Fruit fly (Drosophila melanogaster) ovary, adult (tissue): ENCODE measurements around the gene Nuf2.

Experiments
- CG17801 ChIP-seq: fragments of 200-800 bp; optimal IDR thresholded peaks from 2 replicates; lab custom pipeline; 2019; ENCODE audit warnings: missing biosample characterization, mild to moderate bottlenecking, missing genetic modification characterization, moderate library complexity; ENCODE audit not compliant: partially characterized antibody

Nuf2 gene

DNA sequence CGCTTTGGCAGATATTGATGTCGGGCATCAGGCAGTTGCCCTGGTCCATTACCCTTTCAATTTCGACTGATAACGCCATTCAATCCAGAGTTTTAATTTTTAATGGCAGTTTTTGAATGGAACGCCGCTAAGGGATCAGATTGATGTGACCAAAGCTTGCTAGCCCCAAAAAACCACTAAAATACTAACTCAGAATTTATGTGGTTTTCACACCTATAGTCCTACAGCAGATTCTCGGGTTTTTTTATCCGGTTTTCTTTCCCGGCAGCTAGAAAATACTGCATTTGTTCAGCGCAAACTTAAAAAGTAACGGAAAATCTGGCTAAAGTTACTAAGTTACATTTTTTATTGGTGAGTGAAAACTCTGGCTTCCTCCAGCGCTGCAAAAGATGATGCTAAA lies at the start of gene Nuf2:
TSS of gene Nuf2 (minus strand) at position 151 of the 400 bp plus-strand sequence.
- TF ChIP-seq CG17801: no peak

DNA sequence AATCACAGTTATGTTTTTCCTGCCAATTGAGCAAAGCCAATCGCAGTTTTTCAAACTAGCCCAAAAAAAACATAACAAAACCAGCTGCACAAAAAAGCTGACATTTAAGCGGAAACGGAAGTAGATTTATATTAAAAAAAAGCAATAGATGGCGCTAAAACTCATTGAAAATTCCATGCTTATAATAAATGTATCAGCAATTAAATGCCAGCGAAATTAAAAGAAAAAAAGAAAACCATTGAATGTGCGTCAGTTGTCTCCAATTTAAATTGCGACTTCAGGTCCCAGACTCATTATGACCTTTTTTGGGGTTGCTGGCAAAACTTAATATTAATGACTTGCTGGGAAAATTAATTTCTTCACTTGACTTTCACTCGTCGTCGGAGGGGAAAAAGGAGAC lies 48.5 kb upstream of the Nuf2 start:
- no peak for TF ChIP-seq CG17801

DNA sequence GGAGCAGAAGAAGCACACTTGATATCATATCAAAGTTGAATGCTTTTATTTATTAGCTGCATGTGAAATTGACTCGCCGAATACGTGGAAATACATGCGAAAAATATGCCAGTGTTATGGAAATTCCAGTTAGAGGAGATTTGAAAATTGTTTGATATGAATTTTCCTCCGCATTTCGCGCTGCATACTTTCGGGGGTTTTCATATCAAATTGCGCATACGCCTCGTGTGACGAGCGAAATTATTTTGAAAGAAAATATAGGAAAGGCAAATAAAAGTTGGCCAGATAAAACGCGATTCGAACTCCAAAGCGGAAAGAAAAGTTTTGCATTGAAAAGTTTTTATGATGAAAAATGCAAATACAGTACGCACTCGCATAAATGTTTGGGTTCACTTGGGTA lies 44.7 kb upstream of the Nuf2 start:
- TF ChIP-seq CG17801: no peak

DNA sequence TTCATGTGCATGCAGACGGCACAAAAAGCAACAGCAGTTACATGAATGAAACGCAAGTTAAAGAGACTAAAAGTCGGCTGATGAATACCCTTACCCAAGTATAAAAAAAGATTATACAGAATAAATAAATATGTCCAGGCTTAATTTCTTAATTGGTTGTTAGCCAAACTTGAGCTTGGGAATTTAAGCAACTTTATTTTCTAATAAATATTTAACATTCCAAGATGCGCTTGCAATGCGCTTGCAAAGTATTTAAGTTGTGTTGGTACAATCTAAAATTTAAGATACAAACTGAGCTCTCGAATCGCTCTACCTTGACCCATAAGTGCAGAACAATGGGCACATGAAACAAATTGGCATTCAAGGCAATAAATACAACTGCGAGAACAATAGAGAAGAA lies 42.3 kb upstream of the Nuf2 start:
- no peak for TF ChIP-seq CG17801

DNA sequence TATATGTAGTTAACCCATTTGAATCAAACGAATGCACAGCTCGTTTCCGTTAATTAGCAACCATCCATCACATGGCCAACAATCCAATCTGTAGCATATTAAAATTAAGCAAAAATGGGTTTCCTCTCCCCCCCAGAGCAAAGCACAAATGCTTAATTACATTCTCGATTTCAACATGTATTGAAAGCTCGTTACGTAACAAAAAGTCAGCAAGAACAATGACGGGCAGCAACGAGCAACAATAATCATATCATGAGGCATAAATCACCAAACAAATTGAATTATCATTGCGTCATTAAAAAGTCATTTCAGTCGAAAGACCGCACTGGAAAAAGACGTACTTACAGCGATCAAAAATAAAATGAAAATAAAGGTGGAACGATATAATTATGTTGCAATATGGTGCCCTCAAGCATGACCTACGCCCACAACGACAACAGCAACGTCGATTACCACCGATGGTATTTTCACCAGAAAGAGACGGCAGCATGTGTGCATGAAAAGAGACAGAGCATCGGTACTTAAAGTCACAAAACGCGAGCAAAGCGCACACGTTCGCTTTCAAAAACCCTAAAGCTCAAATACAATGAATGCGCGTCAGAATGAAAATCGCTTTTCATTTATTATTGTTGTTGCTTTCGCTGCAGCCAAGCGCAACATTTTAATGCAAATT lies 40.8 kb upstream of the Nuf2 start:
- no peak for TF ChIP-seq CG17801

DNA sequence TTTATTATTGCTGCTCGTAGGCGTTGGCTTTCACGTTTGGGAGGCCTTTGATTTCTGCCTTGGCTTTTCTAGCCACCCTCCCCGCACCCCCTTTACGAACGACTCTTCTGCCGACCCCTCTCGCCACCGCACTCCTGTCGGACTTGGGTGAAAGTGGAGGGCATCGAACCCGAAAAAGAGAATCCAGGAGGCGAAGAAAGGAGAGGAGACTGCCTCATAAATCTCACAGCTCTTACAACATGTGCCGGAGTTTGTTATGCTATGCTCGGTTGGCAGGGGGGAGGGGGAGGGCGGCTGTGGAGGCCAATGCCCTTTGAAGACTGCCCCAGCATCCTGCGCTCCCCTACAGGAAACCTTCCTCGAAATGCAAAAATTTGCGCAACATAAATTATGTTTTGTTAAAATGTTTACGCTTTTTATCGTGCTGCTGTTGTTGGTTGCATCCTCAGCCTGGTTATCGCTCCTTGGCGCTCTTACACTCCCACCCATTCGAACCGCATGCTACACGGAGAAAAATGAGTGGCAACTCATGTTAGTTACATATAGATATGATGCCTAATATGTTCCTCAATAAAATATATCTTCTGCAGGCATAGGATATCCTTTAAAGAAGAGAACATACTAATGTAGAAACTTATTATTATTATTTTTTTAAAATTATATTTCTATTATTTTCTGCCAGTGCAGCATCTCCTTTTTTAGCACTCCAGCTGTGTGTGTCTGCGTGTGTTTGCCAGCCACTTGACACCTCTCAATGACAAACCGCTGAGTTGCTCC lies 38.7 kb upstream of the Nuf2 start:
- no peak for TF ChIP-seq CG17801

DNA sequence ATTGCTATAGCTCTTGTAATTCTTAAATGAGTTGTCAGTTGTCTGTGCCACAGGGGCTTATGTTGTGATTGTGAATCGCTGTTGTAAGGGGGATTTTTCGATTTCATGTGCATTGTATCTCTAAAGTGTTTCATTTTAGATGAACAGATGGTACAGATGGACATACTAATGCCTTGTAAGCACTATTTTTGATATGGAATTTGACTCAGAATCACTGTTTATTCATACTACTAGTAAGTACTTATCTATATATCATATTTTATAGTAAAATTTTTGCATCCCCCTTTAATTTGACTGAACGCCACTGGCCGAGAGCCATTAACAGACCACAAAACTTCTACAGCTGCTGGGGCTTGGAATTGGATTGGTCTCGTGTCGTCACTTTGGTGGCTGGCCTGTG lies 35.2 kb upstream of the Nuf2 start:
- TF ChIP-seq CG17801: no peak

DNA sequence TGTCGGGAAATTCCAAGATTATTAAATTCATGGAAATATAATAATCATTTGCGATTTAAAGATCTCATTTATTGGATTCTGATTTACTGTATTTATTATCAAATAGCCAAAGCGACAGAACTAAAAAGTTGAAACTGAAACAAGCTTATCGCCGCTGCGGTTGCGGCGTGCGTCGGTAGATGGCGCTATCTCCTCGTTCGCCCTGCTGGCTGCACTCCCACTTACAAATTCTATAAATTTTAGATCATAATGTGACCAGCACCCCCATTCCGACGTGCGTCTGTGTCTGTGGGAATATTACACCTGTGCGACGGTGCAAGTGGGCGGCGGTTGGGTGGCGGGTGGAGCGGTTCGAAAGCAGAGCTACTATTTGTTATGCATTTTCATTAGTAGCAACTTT lies 31.7 kb upstream of the Nuf2 start:
- TF ChIP-seq CG17801: no peak

DNA sequence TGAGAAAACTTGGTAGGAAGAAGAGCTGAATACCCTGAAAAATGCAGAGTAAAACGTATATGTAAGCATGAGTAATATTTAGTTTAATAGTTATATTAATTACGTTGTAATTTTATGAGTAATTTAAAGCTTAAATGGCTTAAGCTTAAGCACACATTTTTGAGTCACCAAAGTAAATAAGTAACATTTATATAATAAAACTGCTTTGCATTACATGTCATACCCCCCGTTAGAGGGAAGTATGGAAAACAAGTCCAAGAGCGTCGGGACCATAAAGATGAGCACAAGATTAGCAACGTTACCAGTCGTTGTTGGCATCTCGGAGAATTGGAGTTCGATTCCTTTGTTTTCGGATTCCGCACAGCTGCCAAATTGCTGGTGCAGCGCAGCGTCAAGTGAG lies 28.7 kb upstream of the Nuf2 start:
- TF ChIP-seq CG17801: no peak

DNA sequence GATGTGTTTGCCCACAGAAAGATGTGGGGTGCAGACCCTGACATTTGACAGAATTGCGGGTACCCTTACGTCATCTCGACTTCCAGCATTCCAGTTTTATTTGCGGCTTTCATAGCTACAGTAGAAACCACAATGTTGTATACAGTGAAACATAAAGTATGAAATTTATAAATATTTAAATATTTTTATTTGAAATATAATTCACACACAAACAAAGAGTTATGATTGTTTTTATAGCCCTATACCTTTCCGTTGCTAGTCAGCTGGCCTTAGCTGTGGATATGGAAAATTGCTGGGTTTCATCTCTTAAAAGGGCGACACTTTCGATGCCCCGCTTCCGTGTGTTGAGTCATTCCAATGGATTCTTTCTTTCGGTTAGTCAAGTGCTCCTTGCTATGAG lies 25.3 kb upstream of the Nuf2 start:
- no peak for TF ChIP-seq CG17801

DNA sequence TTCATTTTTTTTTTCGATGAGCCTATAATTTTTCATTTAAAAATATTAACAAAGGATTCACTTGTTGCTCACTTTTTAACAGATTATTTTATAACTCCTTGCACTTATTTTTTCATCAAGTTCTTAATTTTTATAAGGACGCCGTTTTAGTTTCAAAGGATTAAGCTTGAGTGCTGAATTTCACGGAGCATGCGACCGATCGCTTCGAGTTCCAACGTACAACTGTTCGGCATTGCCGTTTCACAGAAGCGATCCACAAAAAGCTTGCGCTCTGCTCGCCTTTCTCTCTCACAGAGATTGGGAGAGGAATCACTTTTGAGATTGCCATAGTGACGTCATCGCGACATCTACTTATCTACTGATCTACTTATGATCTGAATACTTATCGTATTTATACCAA lies 18.8 kb upstream of the Nuf2 start, which contains the start of gene Pvf2:
TSS of gene Pvf2 (minus strand) at position 226 of the 400 bp plus-strand sequence.
- TF ChIP-seq CG17801: no peak

DNA sequence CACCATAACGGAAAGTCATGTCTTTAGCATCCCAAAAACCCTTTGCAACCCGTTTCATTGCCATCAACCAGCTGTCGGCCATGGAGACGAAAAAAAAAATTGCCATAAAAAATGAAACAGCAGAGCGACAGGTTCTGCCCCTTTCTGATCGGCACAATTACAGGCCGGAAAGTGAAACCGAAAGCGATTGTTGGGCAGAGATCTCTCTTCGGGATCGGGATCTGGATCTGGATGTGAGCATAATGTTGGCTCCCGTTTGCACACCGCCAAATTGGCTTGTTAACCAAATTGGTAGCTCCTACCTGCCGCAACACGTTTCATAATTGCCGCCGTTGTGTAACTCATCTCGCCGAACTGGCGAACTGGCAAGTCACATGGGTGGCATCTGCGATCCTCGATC lies 16.6 kb upstream of the Nuf2 start:
- TF ChIP-seq CG17801: no peak

DNA sequence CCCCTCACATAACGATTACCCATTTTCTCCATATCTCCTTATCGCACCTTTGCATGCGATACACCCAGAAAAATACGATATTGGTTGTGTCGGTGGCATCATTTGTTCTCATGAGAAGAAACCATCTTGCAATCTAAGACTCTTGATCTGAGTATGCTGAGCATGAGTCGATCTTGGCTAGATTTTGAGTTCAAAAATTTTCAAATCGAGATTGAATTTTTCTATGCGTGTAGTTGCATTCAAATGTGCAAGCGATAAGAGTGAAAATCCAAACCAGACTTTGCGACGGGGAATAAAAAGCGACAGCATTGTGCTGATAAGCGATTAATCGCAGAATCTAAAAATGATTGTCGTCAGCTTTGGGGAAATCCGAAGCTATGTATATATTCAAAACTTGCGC lies 15.7 kb upstream of the Nuf2 start:
- no peak for TF ChIP-seq CG17801

DNA sequence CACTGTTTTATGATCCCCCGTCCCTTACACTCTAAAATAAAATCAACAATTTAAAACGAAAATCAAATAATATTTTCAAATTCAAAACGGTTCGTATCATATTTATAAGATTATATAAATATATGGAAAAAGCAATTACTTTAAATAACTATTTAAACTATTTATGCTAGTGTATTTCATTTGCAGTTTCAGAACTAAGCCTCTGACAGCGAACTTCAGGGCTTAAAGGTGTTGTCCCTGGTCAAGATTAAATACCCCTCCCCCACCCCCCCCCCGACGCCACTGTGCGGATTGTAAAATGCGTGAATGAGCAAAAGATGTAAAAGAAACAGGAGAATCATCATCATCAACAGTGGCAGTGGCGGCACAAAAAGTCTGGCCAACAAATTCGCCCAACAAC lies 11.2 kb upstream of the Nuf2 start:
- TF ChIP-seq CG17801: no peak

DNA sequence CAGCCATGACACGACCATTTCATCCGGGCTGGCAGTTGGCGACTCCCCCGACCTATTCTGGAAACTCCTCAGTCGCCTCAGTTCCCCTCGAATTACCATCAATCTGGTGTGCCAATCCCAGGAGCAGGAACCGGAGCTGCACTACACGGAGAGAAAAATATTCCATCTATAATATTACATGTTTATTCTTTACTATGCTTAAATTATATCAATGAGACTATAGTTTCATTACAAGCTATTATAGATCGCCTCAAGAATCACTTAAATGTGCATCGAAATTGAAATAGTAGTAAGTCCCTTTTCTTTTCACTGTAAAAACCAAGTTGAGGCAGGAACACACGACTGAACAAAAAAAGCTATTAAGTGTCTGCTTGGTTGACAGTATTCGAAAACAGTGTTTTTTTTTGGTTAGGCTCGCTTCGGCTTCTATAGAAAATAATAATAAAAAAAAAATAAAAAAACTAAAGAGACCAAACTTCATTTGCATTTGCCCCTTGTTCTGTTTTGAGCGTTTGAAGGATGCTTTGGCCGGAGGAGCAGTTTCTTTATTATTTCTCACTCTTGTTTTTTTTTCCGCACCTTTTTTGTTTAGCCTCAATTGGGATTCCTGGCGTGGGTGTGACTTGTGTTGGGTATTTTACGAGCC lies 10.5 kb upstream of the Nuf2 start:
- TF ChIP-seq CG17801: no peak

DNA sequence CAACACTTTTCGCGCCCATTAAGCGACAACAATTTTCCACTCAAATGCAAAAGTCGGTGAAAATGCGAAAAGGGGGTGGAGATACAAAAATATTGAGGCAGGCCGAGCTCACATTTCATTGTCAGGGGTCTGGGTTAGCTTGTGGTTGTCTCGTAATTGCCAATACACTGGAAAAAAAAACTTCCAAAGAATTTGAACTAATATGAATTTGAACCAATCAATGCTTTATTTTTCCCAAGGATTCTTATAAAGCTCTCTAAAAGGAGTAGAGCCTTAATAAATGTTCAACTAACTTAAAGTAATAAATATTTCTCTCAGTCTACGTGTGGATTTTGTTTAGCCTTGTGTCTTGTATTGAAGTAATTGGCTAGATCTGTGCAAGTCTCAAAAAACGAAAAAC lies 7.4 kb upstream of the Nuf2 start:
- no peak for TF ChIP-seq CG17801

DNA sequence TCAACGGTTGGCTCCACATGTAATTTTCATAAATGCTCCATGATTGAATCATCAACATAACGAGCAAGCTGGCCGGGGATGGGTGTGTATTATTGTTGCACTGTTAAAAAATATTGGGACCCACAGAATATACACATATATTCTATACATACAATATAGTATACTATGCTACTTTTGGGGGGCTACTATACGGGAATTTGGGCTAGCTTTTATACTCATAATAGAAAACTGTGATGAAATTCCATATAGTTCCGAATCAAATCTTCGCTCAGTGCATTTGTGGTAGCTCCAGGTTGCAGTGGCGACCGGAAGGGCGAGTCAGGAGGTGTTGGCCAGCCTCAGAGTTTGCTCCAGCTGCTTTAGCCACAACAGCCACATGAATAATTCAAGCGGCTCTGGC lies 6.2 kb upstream of the Nuf2 start:
- TF ChIP-seq CG17801: no peak

DNA sequence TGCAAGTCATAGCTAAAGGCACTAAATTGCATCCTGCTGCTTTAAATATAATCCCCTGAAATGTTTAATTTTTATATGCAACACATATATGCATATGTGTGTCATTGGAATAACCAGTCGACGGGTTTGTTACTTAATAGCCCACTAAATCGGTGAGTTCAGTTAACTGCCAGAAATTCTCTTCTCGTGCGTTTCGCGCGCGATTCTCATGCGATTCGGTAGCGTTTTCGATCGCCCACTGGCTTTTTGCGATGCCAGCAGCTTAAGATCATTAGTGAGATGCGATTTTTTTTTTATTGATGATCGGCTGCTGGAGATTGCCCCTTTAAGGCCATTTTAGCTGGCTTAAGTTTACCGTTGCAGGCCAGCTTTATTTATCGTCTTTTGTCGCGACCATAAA lies 5.6 kb upstream of the Nuf2 start:
- TF ChIP-seq CG17801: no peak
